Worm (Caenorhabditis elegans): ENCODE results near the gene cnx-1.

cnx-1 gene

DNA sequence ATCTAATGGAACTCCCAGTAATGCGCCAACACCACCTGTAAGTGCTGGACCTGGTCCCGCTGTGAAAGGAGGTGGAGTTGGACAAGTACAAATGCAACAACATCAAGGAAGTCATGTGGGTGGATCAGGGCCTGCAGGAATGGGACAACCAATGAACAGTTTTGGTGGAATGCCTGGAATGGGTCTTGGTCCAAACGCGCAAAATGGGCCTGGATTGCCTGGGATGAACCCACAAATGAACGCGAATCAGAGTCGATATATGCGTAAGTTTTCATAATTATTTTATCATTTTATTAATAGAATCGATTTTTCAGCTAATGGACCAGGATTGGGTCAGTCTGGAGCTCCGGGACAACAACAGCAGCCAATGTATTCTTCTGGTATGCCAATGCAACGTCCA, 44.5 kb downstream of the cnx-1 start:
- no peak for TF ChIP-seq hsf-1 (GFP tag; IDR thresholded peaks at IDR 0.05)
- 0 out of 2 replicates have a peak, but pooled peaks have one; percentile 26 for TF ChIP-seq zfh-2 (GFP tag; conservative IDR thresholded peaks at IDR 0.05)

DNA sequence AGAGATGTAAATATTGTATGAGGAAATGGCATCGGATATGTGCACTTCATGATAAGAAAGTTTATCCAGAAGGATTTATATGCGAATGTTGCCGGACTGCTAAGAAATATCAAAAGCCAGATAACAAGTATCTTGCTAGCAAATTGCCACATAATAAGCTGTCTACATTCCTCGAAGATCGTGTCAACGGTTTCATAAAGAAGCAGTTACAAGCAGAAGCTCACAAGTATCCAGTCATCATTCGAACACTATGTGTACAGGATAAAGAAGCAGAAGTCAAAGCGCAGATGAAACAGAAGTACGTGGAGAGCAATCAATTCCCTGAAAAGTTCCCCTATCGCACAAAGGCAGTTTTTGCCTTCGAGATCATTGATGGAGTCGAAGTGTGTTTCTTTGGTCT, 46.3 kb downstream of the cnx-1 start:
- TF ChIP-seq attf-5 (GFP tag; optimal IDR thresholded peaks at IDR 0.05) (no peak), hsf-1 (GFP tag; IDR thresholded peaks at IDR 0.05) (0 out of 2 replicates have a peak, but pooled peaks have one; percentile 18), let-607 (tag; optimal IDR thresholded peaks at IDR 0.05) (no peak), bed-2 (GFP tag; IDR thresholded peaks at IDR 0.05) (no peak)

DNA sequence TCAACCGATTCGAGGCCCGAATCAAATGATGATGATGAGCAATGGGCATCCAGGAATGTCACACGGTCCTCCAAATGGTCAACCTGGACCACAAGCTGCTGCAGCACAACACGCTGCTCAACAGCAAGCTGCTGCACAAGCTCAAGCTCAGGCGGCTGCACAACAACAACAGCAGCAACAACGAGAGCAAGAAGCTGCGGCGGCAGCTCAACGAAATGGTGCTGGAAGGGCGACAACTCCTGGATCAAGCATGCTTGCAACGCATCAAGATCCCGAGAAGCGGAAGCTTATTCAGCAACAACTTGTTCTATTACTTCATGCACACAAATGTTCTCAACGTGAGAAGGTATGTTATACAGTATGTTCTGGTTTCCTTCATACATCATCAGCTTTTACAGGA, 48.9 kb downstream of the cnx-1 start:
- TF ChIP-seq akir-1 (GFP tag; optimal IDR thresholded peaks at IDR 0.05) (no peak), nfyb-1 (GFP tag; IDR thresholded peaks at IDR 0.05) (peak; percentile 40; the same call in 1 of the 2 replicates), repo-1 (tag; optimal IDR thresholded peaks at IDR 0.05) (no peak), efl-1 (GFP tag; optimal IDR thresholded peaks at IDR 0.05) (no peak), ceh-79 (tag; optimal IDR thresholded peaks at IDR 0.05) (no peak), B0336.3 (GFP tag; IDR thresholded peaks at IDR 0.05) (no peak), attf-3 (GFP tag; conservative IDR thresholded peaks at IDR 0.05) (no peak), madf-3 (GFP tag; IDR thresholded peaks at IDR 0.05) (no peak), F57C9.4 (tag; optimal IDR thresholded peaks at IDR 0.05) (no peak), hsf-1 (GFP tag; IDR thresholded peaks at IDR 0.05) (no peak), Y79H2A.3 (GFP tag; conservative IDR thresholded peaks at IDR 0.05) (no peak), zfh-2 (GFP tag; conservative IDR thresholded peaks at IDR 0.05) (peak; percentile 54; the same call in 1 of the 2 replicates), chd-7 (tag; optimal IDR thresholded peaks at IDR 0.05) (no peak), egrh-3 (GFP tag; IDR thresholded peaks at IDR 0.05) (0 out of 2 replicates have a peak, but pooled peaks have one; percentile 30), sea-2 (GFP tag; IDR thresholded peaks at IDR 0.05) (no peak), cebp-2 (GFP tag; IDR thresholded peaks at IDR 0.05) (no peak), unc-130 (GFP tag; optimal IDR thresholded peaks at IDR 0.05) (no peak), zim-3 (tag; optimal IDR thresholded peaks at IDR 0.05) (peak; percentile 7)

DNA sequence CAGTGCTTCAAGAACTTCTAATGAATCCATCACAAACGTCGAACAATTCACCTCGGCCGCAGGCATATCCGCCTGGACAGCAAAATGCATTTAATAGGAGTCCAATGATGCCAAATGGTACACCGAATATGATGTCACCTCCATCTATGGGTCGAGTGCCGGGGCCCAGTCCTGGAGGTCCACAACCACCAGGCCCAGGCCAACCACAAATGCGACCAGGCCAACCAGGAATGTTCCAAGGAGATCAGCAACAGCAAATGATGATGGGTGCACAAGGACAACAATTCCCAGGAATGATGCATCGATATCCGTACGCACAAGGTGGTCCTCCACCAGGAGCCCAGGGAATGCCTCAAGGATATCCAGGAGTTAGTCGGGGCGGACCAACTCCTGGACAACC, 49.8 kb downstream of the cnx-1 start:
- no peak for TF ChIP-seq madf-10 (tag; optimal IDR thresholded peaks at IDR 0.05)
- TF ChIP-seq K11D2.4 (GFP tag; IDR thresholded peaks at IDR 0.05) = 0 out of 2 replicates have a peak, but pooled peaks have one; percentile 30
- TF ChIP-seq zfh-2 (GFP tag; conservative IDR thresholded peaks at IDR 0.05) = peak; percentile 35; the same call in 1 of the 2 replicates

DNA sequence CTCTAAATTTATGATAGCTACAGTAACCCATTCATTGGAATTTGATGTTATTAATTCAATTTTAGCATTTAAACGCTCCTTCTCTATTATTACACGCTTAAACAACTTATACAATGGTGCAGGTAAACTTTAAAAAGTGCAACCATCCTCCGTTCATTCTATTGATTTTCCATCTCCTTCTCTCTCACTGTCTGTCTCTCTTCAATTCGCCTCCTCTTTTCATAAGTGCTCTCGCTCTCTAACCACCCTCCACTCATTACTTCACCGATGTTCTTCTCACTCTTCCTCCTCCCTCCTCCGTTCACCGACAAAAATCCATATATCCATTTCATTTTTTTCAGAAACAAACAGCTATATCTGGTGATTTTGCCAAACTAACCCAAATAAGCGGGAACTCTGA, 50.8 kb downstream of the cnx-1 start, which contains the start of gene cbp-1:
cbp-1 (plus strand) TSS at position 335 of the 400 bp plus-strand sequence.
- TF ChIP-seq bed-2 (GFP tag; IDR thresholded peaks at IDR 0.05) (no peak), egrh-3 (GFP tag; IDR thresholded peaks at IDR 0.05) (no peak), mcd-1 (GFP tag; IDR thresholded peaks at IDR 0.05) (0 out of 2 replicates have a peak, but pooled peaks have one; percentile 5), madf-3 (GFP tag; IDR thresholded peaks at IDR 0.05) (0 out of 2 replicates have a peak, but pooled peaks have one; percentile 58), pbrm-1 (GFP tag; IDR thresholded peaks at IDR 0.05) (0 out of 2 replicates have a peak, but pooled peaks have one; percentile 11), unc-62 (GFP tag; optimal IDR thresholded peaks at IDR 0.05) (no peak), athp-1 (tag; optimal IDR thresholded peaks at IDR 0.05) (no peak), hmg-1.2 (GFP tag; IDR thresholded peaks at IDR 0.05) (peak; percentile 90)

DNA sequence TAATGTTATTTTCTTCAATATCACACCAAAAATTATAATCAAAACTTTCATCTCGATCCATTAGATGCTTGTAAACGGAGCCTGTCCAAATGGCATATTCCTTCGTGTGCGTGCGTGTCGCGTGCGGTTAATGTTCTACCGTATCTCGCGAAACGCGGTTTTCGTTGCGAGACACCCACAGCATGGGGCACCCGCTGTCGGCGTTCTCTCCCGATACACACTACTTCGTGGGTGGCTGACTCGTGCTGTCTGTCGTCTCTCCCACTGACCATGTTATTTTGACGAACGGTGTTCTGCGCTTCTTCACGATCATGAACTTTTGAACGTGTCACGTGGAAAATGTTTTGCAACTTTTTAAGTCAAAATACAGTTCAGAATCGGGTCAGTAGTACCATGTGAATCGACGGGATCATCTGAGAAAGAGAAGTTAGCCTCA, 51.5 kb downstream of the cnx-1 start:
- TF ChIP-seq lin-26 (GFP tag; IDR thresholded peaks at IDR 0.05) (peak; percentile 91), somi-1 (GFP tag; optimal IDR thresholded peaks at IDR 0.05) (peak; percentile 99), K12H6.12 (tag; optimal IDR thresholded peaks at IDR 0.05) (peak; percentile 100), xnd-1 (tag; optimal IDR thresholded peaks at IDR 0.05) (no peak), ztf-28 (GFP tag; IDR thresholded peaks at IDR 0.05) (peak; percentile 84; the same call in 1 of the 2 replicates), rpc-1 (optimal IDR thresholded peaks at IDR 0.05) (peak; percentile 19), rpc-1 (tag; optimal IDR thresholded peaks at IDR 0.05) (no peak), cebp-1 (GFP tag; IDR thresholded peaks at IDR 0.05) (peak; percentile 84), cebp-1 (tag; optimal IDR thresholded peaks at IDR 0.05) (peak; percentile 97), tbp1 (GFP tag; optimal IDR thresholded peaks at IDR 0.05) (peak; percentile 75), ztf-26 (tag; optimal IDR thresholded peaks at IDR 0.05) (peak; percentile 98), ceh-58 (GFP tag; IDR thresholded peaks at IDR 0.05) (no peak), nhr-27 (tag; optimal IDR thresholded peaks at IDR 0.05) (peak; percentile 92), B0261.1 (tag; optimal IDR thresholded peaks at IDR 0.05) (peak; percentile 41)

All from whole organism, young adult.